Worm (Caenorhabditis elegans): ENCODE data around the gene glb-33.

glb-33 gene

ce11 chrV:1351826-1352225, at the start of gene glb-33:
glb-33 (plus strand) TSS chrV:1352126.
- TF ChIP-seq med-1 (GFP tag; optimal IDR thresholded peaks at IDR 0.05; ENCODE audit: insufficient read depth): no peak
- TF ChIP-seq tab-1 (GFP tag; IDR thresholded peaks at IDR 0.05): no peak
- TF ChIP-seq ztf-23 (GFP tag; IDR thresholded peaks at IDR 0.05): no peak
- no peak for TF ChIP-seq cog-1 (tag; optimal IDR thresholded peaks at IDR 0.05)
- no peak for TF ChIP-seq T22C8.4 (GFP tag; IDR thresholded peaks at IDR 0.05)
- TF ChIP-seq flt-1 (GFP tag; IDR thresholded peaks at IDR 0.05): no peak
- no peak for TF ChIP-seq ref-1 (GFP tag; conservative IDR thresholded peaks at IDR 0.05)
- no peak for TF ChIP-seq klf-2 (GFP tag; conservative IDR thresholded peaks at IDR 0.05)
- TF ChIP-seq ztf-29 (GFP tag; IDR thresholded peaks at IDR 0.05): no peak

- TF ChIP-seq ztf-29 (GFP tag; IDR thresholded peaks at IDR 0.05) (peak; percentile 60; the same call in 1 of the 2 replicates), cog-1 (tag; optimal IDR thresholded peaks at IDR 0.05) (no peak)
Measured at ce11 chrV:1305846-1306245, 46.1 kb upstream of the glb-33 start.

- TF ChIP-seq ztf-29 (GFP tag; IDR thresholded peaks at IDR 0.05): no peak
- TF ChIP-seq klf-2 (GFP tag; conservative IDR thresholded peaks at IDR 0.05): no peak
- TF ChIP-seq tab-1 (GFP tag; IDR thresholded peaks at IDR 0.05): no peak
- TF ChIP-seq cog-1 (tag; optimal IDR thresholded peaks at IDR 0.05): no peak
- no peak for TF ChIP-seq ref-1 (GFP tag; conservative IDR thresholded peaks at IDR 0.05)
- TF ChIP-seq ztf-23 (GFP tag; IDR thresholded peaks at IDR 0.05): no peak
- TF ChIP-seq T22C8.4 (GFP tag; IDR thresholded peaks at IDR 0.05): no peak
- no peak for TF ChIP-seq med-1 (GFP tag; optimal IDR thresholded peaks at IDR 0.05; ENCODE audit: insufficient read depth)
Measured at ce11 chrV:1307730-1308129, 44.2 kb upstream of the glb-33 start.

- TF ChIP-seq tab-1 (GFP tag; IDR thresholded peaks at IDR 0.05) (no peak), T22C8.4 (GFP tag; IDR thresholded peaks at IDR 0.05) (no peak), ref-1 (GFP tag; conservative IDR thresholded peaks at IDR 0.05) (no peak), klf-2 (GFP tag; conservative IDR thresholded peaks at IDR 0.05) (no peak), ztf-23 (GFP tag; IDR thresholded peaks at IDR 0.05) (no peak), med-1 (GFP tag; optimal IDR thresholded peaks at IDR 0.05; ENCODE audit: insufficient read depth) (no peak), flt-1 (GFP tag; IDR thresholded peaks at IDR 0.05) (no peak), cog-1 (tag; optimal IDR thresholded peaks at IDR 0.05) (no peak), ztf-29 (GFP tag; IDR thresholded peaks at IDR 0.05) (no peak)
Measured at ce11 chrV:1313274-1313673, 38.7 kb upstream of the glb-33 start.

- TF ChIP-seq med-1 (GFP tag; optimal IDR thresholded peaks at IDR 0.05; ENCODE audit: insufficient read depth): no peak
- no peak for TF ChIP-seq klf-2 (GFP tag; conservative IDR thresholded peaks at IDR 0.05)
- TF ChIP-seq flt-1 (GFP tag; IDR thresholded peaks at IDR 0.05): no peak
- no peak for TF ChIP-seq ztf-29 (GFP tag; IDR thresholded peaks at IDR 0.05)
- no peak for TF ChIP-seq T22C8.4 (GFP tag; IDR thresholded peaks at IDR 0.05)
- TF ChIP-seq ref-1 (GFP tag; conservative IDR thresholded peaks at IDR 0.05): no peak
- no peak for TF ChIP-seq cog-1 (tag; optimal IDR thresholded peaks at IDR 0.05)
- no peak for TF ChIP-seq ztf-23 (GFP tag; IDR thresholded peaks at IDR 0.05)
- TF ChIP-seq tab-1 (GFP tag; IDR thresholded peaks at IDR 0.05): no peak
Measured at ce11 chrV:1314819-1315218, 37.1 kb upstream of the glb-33 start, which contains the start of gene F16B3.2. F16B3.2 (plus strand) TSS chrV:1315119.

- no peak for TF ChIP-seq med-1 (GFP tag; optimal IDR thresholded peaks at IDR 0.05; ENCODE audit: insufficient read depth)
- TF ChIP-seq ztf-29 (GFP tag; IDR thresholded peaks at IDR 0.05): no peak
- TF ChIP-seq klf-2 (GFP tag; conservative IDR thresholded peaks at IDR 0.05): no peak
- TF ChIP-seq ref-1 (GFP tag; conservative IDR thresholded peaks at IDR 0.05): no peak
- TF ChIP-seq tab-1 (GFP tag; IDR thresholded peaks at IDR 0.05): no peak
- no peak for TF ChIP-seq ztf-23 (GFP tag; IDR thresholded peaks at IDR 0.05)
- no peak for TF ChIP-seq cog-1 (tag; optimal IDR thresholded peaks at IDR 0.05)
- no peak for TF ChIP-seq flt-1 (GFP tag; IDR thresholded peaks at IDR 0.05)
- TF ChIP-seq T22C8.4 (GFP tag; IDR thresholded peaks at IDR 0.05): no peak
Measured at ce11 chrV:1317869-1318354, 34.0 kb upstream of the glb-33 start, which contains the start of gene F16B3.3. F16B3.3 (minus strand) TSS chrV:1317919.

- TF ChIP-seq flt-1 (GFP tag; IDR thresholded peaks at IDR 0.05) (no peak), ztf-23 (GFP tag; IDR thresholded peaks at IDR 0.05) (no peak), med-1 (GFP tag; optimal IDR thresholded peaks at IDR 0.05; ENCODE audit: insufficient read depth) (no peak), cog-1 (tag; optimal IDR thresholded peaks at IDR 0.05) (no peak), klf-2 (GFP tag; conservative IDR thresholded peaks at IDR 0.05) (no peak), T22C8.4 (GFP tag; IDR thresholded peaks at IDR 0.05) (no peak), ztf-29 (GFP tag; IDR thresholded peaks at IDR 0.05) (no peak), ref-1 (GFP tag; conservative IDR thresholded peaks at IDR 0.05) (no peak), tab-1 (GFP tag; IDR thresholded peaks at IDR 0.05) (no peak)
Measured at ce11 chrV:1321776-1322175, 30.1 kb upstream of the glb-33 start.

ce11 chrV:1326067-1326466, 25.9 kb upstream of the glb-33 start:
- TF ChIP-seq tab-1 (GFP tag; IDR thresholded peaks at IDR 0.05): no peak
- TF ChIP-seq flt-1 (GFP tag; IDR thresholded peaks at IDR 0.05): no peak
- TF ChIP-seq klf-2 (GFP tag; conservative IDR thresholded peaks at IDR 0.05): no peak
- no peak for TF ChIP-seq ztf-23 (GFP tag; IDR thresholded peaks at IDR 0.05)
- TF ChIP-seq med-1 (GFP tag; optimal IDR thresholded peaks at IDR 0.05; ENCODE audit: insufficient read depth): no peak
- TF ChIP-seq T22C8.4 (GFP tag; IDR thresholded peaks at IDR 0.05): no peak
- TF ChIP-seq ref-1 (GFP tag; conservative IDR thresholded peaks at IDR 0.05): no peak
- no peak for TF ChIP-seq cog-1 (tag; optimal IDR thresholded peaks at IDR 0.05)
- no peak for TF ChIP-seq ztf-29 (GFP tag; IDR thresholded peaks at IDR 0.05)

- TF ChIP-seq cog-1 (tag; optimal IDR thresholded peaks at IDR 0.05) (no peak), T22C8.4 (GFP tag; IDR thresholded peaks at IDR 0.05) (no peak), ztf-23 (GFP tag; IDR thresholded peaks at IDR 0.05) (no peak), tab-1 (GFP tag; IDR thresholded peaks at IDR 0.05) (no peak), ztf-29 (GFP tag; IDR thresholded peaks at IDR 0.05) (no peak), med-1 (GFP tag; optimal IDR thresholded peaks at IDR 0.05; ENCODE audit: insufficient read depth) (no peak)
Measured at ce11 chrV:1327317-1327716, 24.6 kb upstream of the glb-33 start.

- no peak for TF ChIP-seq tab-1 (GFP tag; IDR thresholded peaks at IDR 0.05)
- TF ChIP-seq med-1 (GFP tag; optimal IDR thresholded peaks at IDR 0.05; ENCODE audit: insufficient read depth): no peak
- TF ChIP-seq cog-1 (tag; optimal IDR thresholded peaks at IDR 0.05): no peak
- TF ChIP-seq flt-1 (GFP tag; IDR thresholded peaks at IDR 0.05): no peak
- TF ChIP-seq ztf-29 (GFP tag; IDR thresholded peaks at IDR 0.05): no peak
- TF ChIP-seq klf-2 (GFP tag; conservative IDR thresholded peaks at IDR 0.05): no peak
- no peak for TF ChIP-seq ztf-23 (GFP tag; IDR thresholded peaks at IDR 0.05)
- TF ChIP-seq T22C8.4 (GFP tag; IDR thresholded peaks at IDR 0.05): no peak
- TF ChIP-seq ref-1 (GFP tag; conservative IDR thresholded peaks at IDR 0.05): no peak
Measured at ce11 chrV:1335896-1336295, 16.0 kb upstream of the glb-33 start.

All from whole organism, midembryonic.